Fruit fly (Drosophila melanogaster): Measurements from ENCODE around the gene Fbxl7.

Fbxl7 gene

dm6 chr3R:15972298-15972978 lies 51.7 kb downstream of the Fbxl7 start, which contains the start of gene mor:
TSS of gene mor (minus strand) at chr3R:15972913.
- no peak for TF ChIP-seq Dif (GFP tag; optimal IDR thresholded peaks at IDR 0.05; ENCODE audit: partially characterized antibody)
- no peak for TF ChIP-seq Hnf4 (GFP tag; optimal IDR thresholded peaks at IDR 0.05)
- no peak for TF ChIP-seq psq (GFP tag; optimal IDR thresholded peaks at IDR 0.05)
- no peak for TF ChIP-seq dl (GFP tag; optimal IDR thresholded peaks at IDR 0.05; ENCODE audit: insufficient read depth in 1 of 2, partially characterized antibody in 2 of 2)
- TF ChIP-seq fru (GFP tag; optimal IDR thresholded peaks at IDR 0.05), result no peak
- TF ChIP-seq br (GFP tag; optimal IDR thresholded peaks at IDR 0.05), result no peak
- no peak for TF ChIP-seq foxo (GFP tag; optimal IDR thresholded peaks at IDR 0.05)
- TF ChIP-seq HLH106 (tag; optimal IDR thresholded peaks at IDR 0.05), result no peak

DNA sequence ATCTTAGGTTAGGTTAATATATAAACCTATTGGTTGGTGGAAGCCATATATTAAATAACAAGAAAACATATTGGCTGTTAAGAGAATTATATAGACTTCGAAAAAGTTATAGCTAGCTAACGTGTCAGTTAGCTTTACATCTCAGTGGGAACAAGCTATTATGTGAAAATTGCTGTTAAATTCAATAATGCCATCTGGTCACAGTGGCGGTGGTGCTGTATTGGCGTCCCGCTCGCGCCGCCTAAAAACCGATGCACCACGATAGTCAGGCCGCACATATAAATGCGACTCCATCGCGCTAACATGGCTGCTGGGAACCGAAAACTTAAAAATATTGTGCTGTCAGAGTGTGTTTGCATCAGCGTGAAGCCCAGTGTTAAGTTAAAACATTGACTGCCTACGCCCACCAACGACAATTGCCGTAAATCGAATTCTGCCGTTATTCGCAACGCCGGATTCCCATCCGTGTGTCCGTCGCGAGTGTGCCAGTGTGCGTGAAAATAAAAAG lies 52.3 kb downstream of the Fbxl7 start, which contains the start of gene Hel89B:
Gene Hel89B, plus strand, starts transcription at position 320 of the 508 bp plus-strand sequence.
- no peak for TF ChIP-seq sage (GFP tag; optimal IDR thresholded peaks at IDR 0.05)
- TF ChIP-seq dsf (GFP tag; optimal IDR thresholded peaks at IDR 0.05; ENCODE audit: borderline replicate concordance), result peak; percentile 4
- no peak for TF ChIP-seq Mio (GFP tag; optimal IDR thresholded peaks at IDR 0.05)
- TF ChIP-seq br (GFP tag; optimal IDR thresholded peaks at IDR 0.05), result peak; percentile 27
- no peak for TF ChIP-seq pan (optimal IDR thresholded peaks at IDR 0.05)
- TF ChIP-seq dmrt93B (GFP tag; optimal IDR thresholded peaks at IDR 0.05), result no peak
- no peak for TF ChIP-seq brk (GFP tag; optimal IDR thresholded peaks at IDR 0.05)
- peak; percentile 67 for TF ChIP-seq woc (GFP tag; optimal IDR thresholded peaks at IDR 0.05)
- TF ChIP-seq GATAd (GFP tag; optimal IDR thresholded peaks at IDR 0.05), result no peak
- TF ChIP-seq CG9705 (GFP tag; optimal IDR thresholded peaks at IDR 0.05), result peak; percentile 44
- no peak for TF ChIP-seq tai (GFP tag; optimal IDR thresholded peaks at IDR 0.05)
- peak; percentile 25 to 29 for TF ChIP-seq foxo (GFP tag; optimal IDR thresholded peaks at IDR 0.05)
- no peak for TF ChIP-seq Vsx2 (GFP tag; optimal IDR thresholded peaks at IDR 0.05; ENCODE audit: partially characterized antibody)
- peak; percentile 31 for TF ChIP-seq sv (GFP tag; optimal IDR thresholded peaks at IDR 0.05)
- peak; percentile 31 for TF ChIP-seq Hr83 (GFP tag; optimal IDR thresholded peaks at IDR 0.05; ENCODE audit: poor library complexity, severe bottlenecking)
- no peak for TF ChIP-seq psq (GFP tag; optimal IDR thresholded peaks at IDR 0.05)
- peak; percentile 57 for TF ChIP-seq Dif (GFP tag; optimal IDR thresholded peaks at IDR 0.05; ENCODE audit: partially characterized antibody)
- TF ChIP-seq N (GFP tag; optimal IDR thresholded peaks at IDR 0.05), result peak; percentile 99
- TF ChIP-seq OdsH (GFP tag; optimal IDR thresholded peaks at IDR 0.05), result no peak
- TF ChIP-seq Dfd (GFP tag; optimal IDR thresholded peaks at IDR 0.05), result no peak
- TF ChIP-seq Hr78 (GFP tag; optimal IDR thresholded peaks at IDR 0.05), result peak; percentile 83
- TF ChIP-seq Rel (GFP tag; optimal IDR thresholded peaks at IDR 0.05), result no peak
- peak; percentile 3 for TF ChIP-seq Rel (tag; optimal IDR thresholded peaks at IDR 0.05)
- no peak for TF ChIP-seq CG32264 (GFP tag; optimal IDR thresholded peaks at IDR 0.05)
- TF ChIP-seq lola (GFP tag; optimal IDR thresholded peaks at IDR 0.05), result peak; percentile 74
- TF ChIP-seq HLH106 (tag; optimal IDR thresholded peaks at IDR 0.05), result peak; percentile 59
- peak; percentile 46 for TF ChIP-seq fru (GFP tag; optimal IDR thresholded peaks at IDR 0.05)
- TF ChIP-seq dl (GFP tag; optimal IDR thresholded peaks at IDR 0.05; ENCODE audit: insufficient read depth in 1 of 2, partially characterized antibody in 2 of 2), result peak in 1 of 2 experiments; percentile 28
- peak; percentile 25 for TF ChIP-seq rgr (GFP tag; optimal IDR thresholded peaks at IDR 0.05)
- TF ChIP-seq jim (GFP tag; optimal IDR thresholded peaks at IDR 0.05), result no peak
- peak; percentile 66 for TF ChIP-seq Hnf4 (GFP tag; optimal IDR thresholded peaks at IDR 0.05)
- TF ChIP-seq Sp1 (GFP tag; optimal IDR thresholded peaks at IDR 0.05), result no peak
- no peak for TF ChIP-seq CrebA (GFP tag; optimal IDR thresholded peaks at IDR 0.05; ENCODE audit: borderline replicate concordance)
- peak; percentile 7 for TF ChIP-seq h (GFP tag; optimal IDR thresholded peaks at IDR 0.05)
- peak; percentile 48 for TF ChIP-seq Jra (GFP tag; optimal IDR thresholded peaks at IDR 0.05)
- TF ChIP-seq usp (GFP tag; optimal IDR thresholded peaks at IDR 0.05), result no peak
- peak; percentile 30 for TF ChIP-seq Myc (optimal IDR thresholded peaks at IDR 0.05)
- peak; percentile 31 for TF ChIP-seq Abd-B (GFP tag; optimal IDR thresholded peaks at IDR 0.05)
- TF ChIP-seq ey (GFP tag; optimal IDR thresholded peaks at IDR 0.05), result peak; percentile 28

Data from whole organism, wandering third instar larva.